Worm (Caenorhabditis elegans) whole organism, late embryonic: ENCODE data around the gene fmo-4.

Source experiments
- K09A11.1 ChIP-seq: sonication (generic microtip); optimal IDR thresholded peaks from 2 replicates; lab custom pipeline; 2017; ENCODE audit warnings: antibody characterized with exemption, mild to moderate bottlenecking, missing genetic modification characterization, missing compliant biosample characterization; ENCODE audit not compliant: insufficient read depth
- ceh-18 ChIP-seq: sonication (generic microtip); optimal IDR thresholded peaks from 2 replicates; lab custom pipeline; 2016; ENCODE audit warnings: missing genetic modification characterization, missing compliant biosample characterization
- hlh-30 ChIP-seq: sonication (generic microtip); optimal IDR thresholded peaks from 2 replicates; lab custom pipeline; 2017; ENCODE audit warnings: antibody characterized with exemption, missing genetic modification characterization, missing compliant biosample characterization; ENCODE audit not compliant: insufficient read depth
- nhr-11 ChIP-seq: fragments of 150-350 bp; optimal IDR thresholded peaks from 2 replicates; lab custom pipeline; 2014; ENCODE audit warnings: missing biosample characterization, missing genetic modification characterization
- sox-2 ChIP-seq: fragments of 200-800 bp; sonication (Bioruptor generic); IDR thresholded peaks from 2 replicates; pipeline ENCODE4 v1.3.6; 2022; ENCODE audit warnings: missing genetic modification reagents, missing genetic modification characterization, missing compliant biosample characterization
- syd-9 ChIP-seq: sonication (generic microtip); optimal IDR thresholded peaks from 2 replicates; lab custom pipeline; 2016; ENCODE audit warnings: mild to moderate bottlenecking, missing genetic modification characterization, moderate library complexity, missing compliant biosample characterization
- ttx-3 ChIP-seq: sonication (generic microtip); optimal IDR thresholded peaks from 2 replicates; lab custom pipeline; 2016; ENCODE audit warnings: missing genetic modification reagents, missing genetic modification characterization, missing compliant biosample characterization

ce11 chrV:13653713-13654393 lies 47.4 kb upstream of the fmo-4 start, which contains the start of gene lpin-1:
- no peak for TF ChIP-seq nhr-11 (tag; lab: Kevin White, UChicago)
- TF ChIP-seq hlh-30 (tag; lab: Kevin White, UChicago), result no peak
- no peak for TF ChIP-seq ttx-3
- no peak for TF ChIP-seq K09A11.1 (tag; lab: Kevin White, UChicago)
- no peak for TF ChIP-seq syd-9 (tag; lab: Kevin White, UChicago)
- TF ChIP-seq ceh-18 (tag; lab: Kevin White, UChicago), result no peak
- no peak for TF ChIP-seq sox-2
